Fruit fly (Drosophila melanogaster): ENCODE measurements around the gene Oatp26F.
A peak's percentile ranks its signal among the peaks of the same experiment; 100 is the strongest.

DNA sequence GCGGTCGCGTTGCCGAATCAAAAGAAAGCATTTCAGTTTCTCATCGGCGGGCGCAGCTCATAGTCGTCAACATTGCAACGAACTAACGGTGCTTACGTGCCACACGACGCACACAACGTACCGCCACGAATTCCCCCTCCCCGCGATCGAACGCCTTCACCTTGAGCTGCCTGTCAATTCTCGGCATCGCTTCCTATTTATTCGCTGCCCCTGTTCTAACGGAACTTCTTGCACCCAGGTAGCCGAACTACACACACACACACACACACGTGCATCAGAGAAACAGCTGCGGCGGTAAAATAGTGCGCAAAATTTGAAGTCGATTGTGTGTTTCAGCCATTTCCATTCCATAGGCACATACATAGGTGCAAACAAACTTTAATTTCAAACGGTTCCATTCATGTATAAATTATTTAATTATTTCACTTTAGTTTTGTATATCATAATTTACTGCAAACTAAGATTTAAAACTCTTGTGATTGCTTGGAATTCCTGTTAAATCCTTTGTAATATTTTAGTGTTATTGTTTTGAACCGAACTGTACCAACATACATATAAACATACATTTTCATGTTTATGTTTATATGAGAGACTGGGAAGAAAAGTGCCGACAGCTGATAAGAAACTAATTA, 20.7 kb downstream of the Oatp26F start:
- peak; percentile 80 for TF ChIP-seq ovo (GFP tag; optimal IDR thresholded peaks at IDR 0.05)
- no peak for TF ChIP-seq CG5204 (GFP tag; optimal IDR thresholded peaks at IDR 0.05)
- TF ChIP-seq Hr96 (GFP tag; optimal IDR thresholded peaks at IDR 0.05), result no peak
- TF ChIP-seq cic (GFP tag; optimal IDR thresholded peaks at IDR 0.05), result no peak
- no peak for TF ChIP-seq bab1 (GFP tag; optimal IDR thresholded peaks at IDR 0.05)
- no peak for TF ChIP-seq Crg-1 (GFP tag; optimal IDR thresholded peaks at IDR 0.05)
- no peak for TF ChIP-seq CG11617 (GFP tag; optimal IDR thresholded peaks at IDR 0.05)
- no peak for TF ChIP-seq kay (GFP tag; ENCODE audit: borderline replicate concordance)
- no peak for TF ChIP-seq CG12768 (GFP tag; optimal IDR thresholded peaks at IDR 0.05)
- TF ChIP-seq toe (GFP tag; optimal IDR thresholded peaks at IDR 0.05), result no peak
- TF ChIP-seq CG14711 (tag; optimal IDR thresholded peaks at IDR 0.05), result no peak
- no peak for TF ChIP-seq CG7101 (tag; optimal IDR thresholded peaks at IDR 0.05)
- TF ChIP-seq Mnt (GFP tag; optimal IDR thresholded peaks at IDR 0.05), result no peak
- no peak for TF ChIP-seq CG1620 (GFP tag; optimal IDR thresholded peaks at IDR 0.05)

Data from whole organism, adult.